Fruit fly (Drosophila melanogaster) whole organism, prepupa: ENCODE data around the gene Srp9.

Source experiments
- Sox15 ChIP-seq: fragments of 200-800 bp; sonication (Bioruptor generic); optimal IDR thresholded peaks from 3 replicates; lab custom pipeline; 2016; ENCODE audit warnings: missing biosample characterization, missing genetic modification characterization
- lz ChIP-seq: fragments of 200-800 bp; sonication (Bioruptor generic); optimal IDR thresholded peaks from 3 replicates; lab custom pipeline; 2016; ENCODE audit warnings: missing biosample characterization, missing genetic modification characterization

DNA sequence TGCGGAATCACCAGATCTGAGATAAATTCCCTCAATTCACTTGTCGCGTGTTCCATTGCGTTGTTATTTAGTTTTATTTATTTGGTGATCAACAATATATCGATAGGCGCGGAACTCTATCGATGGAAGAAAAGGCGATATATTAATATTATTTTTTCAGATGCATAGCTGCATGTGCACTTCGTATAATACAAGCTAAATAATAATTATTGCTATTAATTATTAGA, 42.3 kb downstream of the Srp9 start, which contains the start of gene Pop4:
- TF ChIP-seq Sox15 (no peak), lz (GFP tag; lab: Kevin White, UChicago) (no peak)
